Fruit fly (Drosophila melanogaster): Measurements from ENCODE around the gene btn.

The btn gene

DNA sequence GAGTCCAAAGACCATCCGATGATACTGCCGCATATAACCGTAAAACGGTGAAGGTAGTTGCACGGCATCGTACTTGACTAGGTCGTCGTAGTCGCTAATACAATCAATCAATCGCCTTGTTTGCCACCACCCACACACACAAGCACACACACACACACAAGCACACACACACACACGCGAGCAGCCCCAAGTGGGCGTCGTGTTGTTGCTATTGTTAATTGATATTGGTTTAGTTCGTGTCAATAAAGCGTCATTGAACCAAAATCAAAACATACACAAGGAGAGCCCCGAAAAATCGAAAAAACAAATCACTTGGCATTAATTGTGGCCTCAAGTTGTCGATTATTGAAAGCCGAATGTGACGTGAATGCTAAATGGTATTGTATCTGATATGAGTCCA, 10.0 kb upstream of the btn start:
- TF ChIP-seq CG14655 (GFP tag; optimal IDR thresholded peaks at IDR 0.05): no peak
- no peak for TF ChIP-seq gl (tag; optimal IDR thresholded peaks at IDR 0.05)
- TF ChIP-seq CG4496 (GFP tag; IDR thresholded peaks at IDR 0.05): no peak
- no peak for TF ChIP-seq CG15710 (tag; optimal IDR thresholded peaks at IDR 0.05)
- TF ChIP-seq CG8159 (tag; optimal IDR thresholded peaks at IDR 0.05): no peak
- no peak for TF ChIP-seq CG9948 (tag; optimal IDR thresholded peaks at IDR 0.05)
- TF ChIP-seq EcR (GFP tag; optimal IDR thresholded peaks at IDR 0.05): no peak
- TF ChIP-seq Snoo (tag; optimal IDR thresholded peaks at IDR 0.05): no peak
- no peak for TF ChIP-seq CG10348 (GFP tag; IDR thresholded peaks at IDR 0.05)
- no peak for TF ChIP-seq CG12605 (GFP tag; IDR thresholded peaks at IDR 0.05)
- no peak for TF ChIP-seq Pif1B (GFP tag; optimal IDR thresholded peaks at IDR 0.05)
- no peak for TF ChIP-seq Pif1A (GFP tag; optimal IDR thresholded peaks at IDR 0.05)
- TF ChIP-seq fd96Ca (GFP tag; IDR thresholded peaks at IDR 0.05): no peak
- TF ChIP-seq Ets98B (GFP tag; IDR thresholded peaks at IDR 0.05): no peak

DNA sequence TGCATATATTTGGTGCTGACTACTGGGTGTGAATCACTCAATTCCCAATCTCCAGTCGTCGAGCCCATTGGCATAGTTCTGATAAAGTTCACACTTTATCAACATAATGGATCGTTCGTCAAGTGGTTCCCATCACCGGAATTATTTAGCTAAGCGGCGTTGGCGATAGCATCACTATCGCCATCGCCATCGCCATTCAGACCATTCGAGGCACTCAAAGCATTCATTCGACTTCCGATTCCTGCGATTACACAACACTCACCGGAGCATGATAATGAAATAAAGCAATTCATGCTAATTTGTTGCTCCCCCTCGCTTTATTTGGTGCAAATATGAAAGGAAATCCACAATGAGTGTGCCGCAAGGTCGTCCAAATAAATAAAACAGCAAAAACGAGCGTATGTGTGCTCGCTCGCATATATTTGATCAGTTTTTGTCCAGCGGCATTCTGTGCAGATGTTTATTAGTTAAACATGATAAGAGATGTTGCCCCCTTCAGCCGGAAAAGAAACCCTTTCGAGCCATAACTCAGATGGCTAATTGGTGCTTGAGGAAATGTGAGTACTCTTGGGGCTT, 9.0 kb upstream of the btn start:
- TF ChIP-seq Ets98B (GFP tag; IDR thresholded peaks at IDR 0.05) (no peak), fd96Ca (GFP tag; IDR thresholded peaks at IDR 0.05) (no peak), CG15710 (tag; optimal IDR thresholded peaks at IDR 0.05) (no peak)

DNA sequence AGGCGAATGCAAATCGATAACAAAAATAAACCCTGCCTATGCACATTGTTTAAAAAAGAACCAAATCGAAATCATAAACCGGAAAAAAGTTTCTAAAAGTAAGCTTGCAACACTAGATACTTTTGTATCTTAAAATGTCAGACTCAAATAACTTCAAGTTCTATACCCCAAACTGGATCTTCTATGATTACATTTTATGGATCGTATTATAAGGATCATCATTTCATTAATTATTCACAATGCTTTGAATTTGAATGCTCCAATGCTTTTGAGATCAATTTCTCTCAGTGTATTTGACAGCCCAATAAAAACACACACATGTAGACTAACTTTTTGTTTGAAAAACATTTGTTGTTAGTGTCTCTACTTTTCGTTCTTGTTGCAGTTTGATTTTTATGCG, 7.8 kb upstream of the btn start:
- TF ChIP-seq D1 (tag; optimal IDR thresholded peaks at IDR 0.05): no peak
- TF ChIP-seq Ets98B (GFP tag; IDR thresholded peaks at IDR 0.05): 0 out of 2 replicates have a peak, but pooled peaks have one; percentile 22
- TF ChIP-seq CG8301 (tag; optimal IDR thresholded peaks at IDR 0.05): peak; percentile 74
- TF ChIP-seq CG9948 (tag; optimal IDR thresholded peaks at IDR 0.05): peak; percentile 1
- no peak for TF ChIP-seq gl (tag; optimal IDR thresholded peaks at IDR 0.05)
- TF ChIP-seq CG14655 (GFP tag; optimal IDR thresholded peaks at IDR 0.05): peak; percentile 75
- peak; percentile 24 for TF ChIP-seq Pif1A (GFP tag; optimal IDR thresholded peaks at IDR 0.05)
- TF ChIP-seq CG12605 (GFP tag; IDR thresholded peaks at IDR 0.05): no peak
- TF ChIP-seq CG10348 (GFP tag; IDR thresholded peaks at IDR 0.05): no peak
- no peak for TF ChIP-seq CG34367 (tag; optimal IDR thresholded peaks at IDR 0.05)
- no peak for TF ChIP-seq Pif1B (GFP tag; optimal IDR thresholded peaks at IDR 0.05)
- no peak for TF ChIP-seq CG4496 (GFP tag; IDR thresholded peaks at IDR 0.05)
- peak; percentile 13; the same call in 1 of the 2 replicates for TF ChIP-seq rn (GFP tag; IDR thresholded peaks at IDR 0.05)
- no peak for TF ChIP-seq CG17806 (tag; optimal IDR thresholded peaks at IDR 0.05)
- TF ChIP-seq Snoo (tag; optimal IDR thresholded peaks at IDR 0.05): no peak
- no peak; the same call in 1 of the 2 replicates for TF ChIP-seq CG32121 (GFP tag; IDR thresholded peaks at IDR 0.05)
- TF ChIP-seq fd96Ca (GFP tag; IDR thresholded peaks at IDR 0.05): no peak

DNA sequence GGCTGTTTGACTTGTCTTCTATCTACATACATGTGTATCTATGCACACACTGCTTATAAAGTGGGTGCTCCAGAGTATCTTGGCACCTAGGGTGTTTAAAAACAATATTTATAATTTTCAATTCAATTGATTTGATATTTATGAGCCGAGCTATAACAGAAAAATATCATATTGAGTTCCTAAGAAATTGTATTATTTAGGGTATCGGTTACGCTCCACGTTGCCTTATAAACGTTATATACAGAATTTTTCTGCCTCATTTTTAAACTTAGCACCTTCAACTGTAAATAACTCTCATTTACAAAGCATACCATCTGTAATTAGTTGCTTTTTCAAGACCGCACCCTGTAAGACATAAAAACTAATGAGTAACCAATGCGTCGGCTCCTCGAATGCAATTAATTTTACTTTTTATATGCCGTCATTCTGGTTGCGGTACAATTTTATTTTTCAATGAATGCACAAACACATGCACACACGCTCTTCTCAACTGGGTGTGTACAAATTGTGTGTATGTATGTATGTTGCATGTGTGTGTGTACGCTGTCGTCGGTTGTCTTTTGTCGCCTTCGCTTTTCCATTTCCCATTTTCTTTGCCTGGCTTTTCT, 4.3 kb upstream of the btn start:
- no peak; the same call in none of the 2 replicates for TF ChIP-seq Ets98B (GFP tag; IDR thresholded peaks at IDR 0.05)
- peak; percentile 19; the same call in 1 of the 2 replicates for TF ChIP-seq CG32121 (GFP tag; IDR thresholded peaks at IDR 0.05)
- TF ChIP-seq CG13204 (GFP tag; optimal IDR thresholded peaks at IDR 0.05): no peak
- peak; percentile 36 for TF ChIP-seq Pif1B (GFP tag; optimal IDR thresholded peaks at IDR 0.05)
- TF ChIP-seq Pif1A (GFP tag; optimal IDR thresholded peaks at IDR 0.05): peak; percentile 71
- no peak for TF ChIP-seq gl (tag; optimal IDR thresholded peaks at IDR 0.05)
- peak; percentile 18 for TF ChIP-seq CG34367 (tag; optimal IDR thresholded peaks at IDR 0.05)
- no peak for TF ChIP-seq EcR (GFP tag; optimal IDR thresholded peaks at IDR 0.05)
- peak; percentile 43 for TF ChIP-seq CG9948 (tag; optimal IDR thresholded peaks at IDR 0.05)
- no peak for TF ChIP-seq D1 (tag; optimal IDR thresholded peaks at IDR 0.05)
- TF ChIP-seq CG15710 (tag; optimal IDR thresholded peaks at IDR 0.05): peak; percentile 46
- TF ChIP-seq fd96Ca (GFP tag; IDR thresholded peaks at IDR 0.05): peak; percentile 37; the same call in 1 of the 3 replicates
- TF ChIP-seq CG12605 (GFP tag; IDR thresholded peaks at IDR 0.05): no peak
- peak; percentile 47 for TF ChIP-seq CG8159 (tag; optimal IDR thresholded peaks at IDR 0.05)
- TF ChIP-seq CG17806 (tag; optimal IDR thresholded peaks at IDR 0.05): peak; percentile 48
- TF ChIP-seq Snoo (tag; optimal IDR thresholded peaks at IDR 0.05): no peak
- TF ChIP-seq rn (GFP tag; IDR thresholded peaks at IDR 0.05): no peak
- TF ChIP-seq CG14655 (GFP tag; optimal IDR thresholded peaks at IDR 0.05): peak; percentile 86
- TF ChIP-seq CG4496 (GFP tag; IDR thresholded peaks at IDR 0.05): peak; percentile 46
- TF ChIP-seq CG10348 (GFP tag; IDR thresholded peaks at IDR 0.05): 0 out of 2 replicates have a peak, but pooled peaks have one; percentile 39
- peak; percentile 75 for TF ChIP-seq CG8301 (tag; optimal IDR thresholded peaks at IDR 0.05)

DNA sequence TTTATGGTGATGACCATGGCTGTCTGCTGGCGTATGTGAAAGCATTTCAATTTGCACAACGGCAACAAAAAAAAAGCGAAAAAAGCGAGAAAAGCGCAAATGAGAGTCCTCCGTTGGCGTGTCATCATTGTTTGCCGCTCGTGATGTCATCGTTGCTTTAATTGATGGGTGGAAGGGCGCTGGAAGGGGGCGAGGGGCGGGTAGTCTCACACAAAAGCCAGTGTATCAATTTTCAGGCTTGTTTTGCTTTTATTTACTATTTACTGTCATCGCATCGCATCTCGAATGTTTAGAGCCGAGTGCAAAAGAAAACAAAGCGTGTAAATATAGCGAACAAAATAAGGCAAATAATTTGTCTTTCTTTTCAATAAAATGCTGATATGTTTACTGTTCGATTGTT, 2.9 kb upstream of the btn start:
- TF ChIP-seq CG32121 (GFP tag; IDR thresholded peaks at IDR 0.05) (no peak; the same call in 1 of the 2 replicates), fd96Ca (GFP tag; IDR thresholded peaks at IDR 0.05) (peak; percentile 50; the same call in 2 of the 3 replicates), CG8159 (tag; optimal IDR thresholded peaks at IDR 0.05) (peak; percentile 56), D1 (tag; optimal IDR thresholded peaks at IDR 0.05) (no peak), Ets98B (GFP tag; IDR thresholded peaks at IDR 0.05) (peak; percentile 29; the same call in 1 of the 2 replicates), Pif1B (GFP tag; optimal IDR thresholded peaks at IDR 0.05) (no peak), rn (GFP tag; IDR thresholded peaks at IDR 0.05) (no peak), CG13204 (GFP tag; optimal IDR thresholded peaks at IDR 0.05) (peak; percentile 34), CG4496 (GFP tag; IDR thresholded peaks at IDR 0.05) (peak; percentile 56; the same call in 1 of the 3 replicates), CG14655 (GFP tag; optimal IDR thresholded peaks at IDR 0.05) (no peak), CG9948 (tag; optimal IDR thresholded peaks at IDR 0.05) (peak; percentile 9), CG17806 (tag; optimal IDR thresholded peaks at IDR 0.05) (peak; percentile 23), CG34367 (tag; optimal IDR thresholded peaks at IDR 0.05) (peak; percentile 16), Snoo (tag; optimal IDR thresholded peaks at IDR 0.05) (no peak), CG15710 (tag; optimal IDR thresholded peaks at IDR 0.05) (peak; percentile 14), gl (tag; optimal IDR thresholded peaks at IDR 0.05) (peak; percentile 75), CG8301 (tag; optimal IDR thresholded peaks at IDR 0.05) (peak; percentile 51), CG10348 (GFP tag; IDR thresholded peaks at IDR 0.05) (no peak), EcR (GFP tag; optimal IDR thresholded peaks at IDR 0.05) (peak; percentile 30), CG12605 (GFP tag; IDR thresholded peaks at IDR 0.05) (0 out of 2 replicates have a peak, but pooled peaks have one; percentile 43), Pif1A (GFP tag; optimal IDR thresholded peaks at IDR 0.05) (no peak)

Data from whole organism, pupa.